Worm (Caenorhabditis elegans): ENCODE measurements around the gene C10E2.2.
A peak's percentile ranks its signal among the peaks of the same experiment; 100 is the strongest.

The C10E2.2 gene

DNA sequence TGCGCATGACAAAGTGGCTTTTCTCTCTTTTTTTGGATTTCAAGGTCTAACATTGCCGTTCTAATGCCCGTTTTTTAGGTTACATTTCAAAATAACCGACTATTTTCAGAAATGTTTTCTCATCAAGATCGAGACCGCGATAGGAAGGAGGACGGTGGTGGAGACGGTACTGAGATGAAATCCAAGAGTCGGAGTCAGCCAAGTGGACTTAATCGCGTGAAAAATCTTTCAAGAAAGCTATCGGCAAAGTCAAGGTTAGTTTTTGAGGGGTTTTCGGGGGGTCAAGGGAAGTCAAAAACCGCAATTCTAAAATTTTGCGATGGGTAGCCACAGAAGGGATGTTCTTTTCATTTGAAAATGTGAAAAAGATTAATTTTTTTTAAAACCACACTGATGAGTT is 50.9 kb downstream of the C10E2.2 start, which contains the start of gene aak-2:
Gene aak-2, plus strand, starts transcription at position 110 of the 400 bp plus-strand sequence.
- TF ChIP-seq elt-3 (tag; optimal IDR thresholded peaks at IDR 0.05) (no peak), nhr-28 (tag; optimal IDR thresholded peaks at IDR 0.05) (no peak), bed-3 (GFP tag; optimal IDR thresholded peaks at IDR 0.05) (no peak), pha-4 (tag; optimal IDR thresholded peaks at IDR 0.05) (no peak), lsy-2 (tag; optimal IDR thresholded peaks at IDR 0.05) (no peak), M03D4.4 (tag; optimal IDR thresholded peaks at IDR 0.05) (no peak), flh-1 (GFP tag; optimal IDR thresholded peaks at IDR 0.05) (no peak), sem-2 (GFP tag; optimal IDR thresholded peaks at IDR 0.05) (no peak), ztf-11 (tag; optimal IDR thresholded peaks at IDR 0.05) (no peak), blmp-1 (tag; optimal IDR thresholded peaks at IDR 0.05) (no peak), unc-120 (tag; optimal IDR thresholded peaks at IDR 0.05; ENCODE audit: poor library complexity, severe bottlenecking) (no peak)

ce11 chrX:16796826-16797225 is 51.8 kb downstream of the C10E2.2 start:
- TF ChIP-seq unc-120 (tag; optimal IDR thresholded peaks at IDR 0.05; ENCODE audit: poor library complexity, severe bottlenecking) (peak; percentile 82), unc-39 (tag; optimal IDR thresholded peaks at IDR 0.05) (no peak), unc-62 (GFP tag; optimal IDR thresholded peaks at IDR 0.05) (peak; percentile 30), lin-13 (tag; optimal IDR thresholded peaks at IDR 0.05) (no peak), ham-2 (GFP tag; optimal IDR thresholded peaks at IDR 0.05) (peak; percentile 61), blmp-1 (tag; optimal IDR thresholded peaks at IDR 0.05) (no peak), nhr-237 (tag; optimal IDR thresholded peaks at IDR 0.05) (peak; percentile 34), mab-5 (tag; optimal IDR thresholded peaks at IDR 0.05) (no peak), drap-1 (GFP tag; optimal IDR thresholded peaks at IDR 0.05) (peak; percentile 16), ces-1 (GFP tag; optimal IDR thresholded peaks at IDR 0.05) (peak; percentile 75), hlh-1 (tag; optimal IDR thresholded peaks at IDR 0.05) (no peak)

ce11 chrX:16798621-16799020 is 53.6 kb downstream of the C10E2.2 start:
- TF ChIP-seq elt-1 (tag; optimal IDR thresholded peaks at IDR 0.05; ENCODE audit: borderline replicate concordance, insufficient read depth) (no peak), blmp-1 (tag; optimal IDR thresholded peaks at IDR 0.05) (no peak), mls-2 (tag; optimal IDR thresholded peaks at IDR 0.05) (no peak), nhr-2 (tag; optimal IDR thresholded peaks at IDR 0.05) (no peak), lin-32 (GFP tag; optimal IDR thresholded peaks at IDR 0.05) (no peak), sem-2 (GFP tag; optimal IDR thresholded peaks at IDR 0.05) (no peak), cnd-1 (tag; optimal IDR thresholded peaks at IDR 0.05) (no peak), nhr-28 (tag; optimal IDR thresholded peaks at IDR 0.05) (no peak)

All from whole organism, mixed stage, embryonic.